Worm (Caenorhabditis elegans) whole organism, L2 larva: Measurements from ENCODE around the gene T19D2.13.

ENCODE experiments used
- R02D3.7 ChIP-seq: fragments of 150-350 bp; optimal IDR thresholded peaks from 2 replicates; lab custom pipeline; 2014; ENCODE audit warnings: missing biosample characterization, missing genetic modification characterization
- Y55F3AM.14 ChIP-seq: fragments of 200-800 bp; sonication (Bioruptor generic); optimal IDR thresholded peaks from 2 replicates; lab custom pipeline; 2018; ENCODE audit warnings: mild to moderate bottlenecking, missing genetic modification characterization, missing compliant biosample characterization
- alr-1 ChIP-seq: fragments of 150-350 bp; optimal IDR thresholded peaks from 2 replicates; lab custom pipeline; 2014; ENCODE audit warnings: missing biosample characterization, missing genetic modification characterization
- ama-1 ChIP-seq: fragments of 150-350 bp; optimal IDR thresholded peaks from 2 replicates; lab custom pipeline; 2018; ENCODE audit warnings: inconsistent platforms
- dmd-4 ChIP-seq: sonication (generic microtip); optimal IDR thresholded peaks from 2 replicates; lab custom pipeline; 2017; ENCODE audit warnings: missing biosample characterization, missing genetic modification characterization
- lin-13 ChIP-seq: fragments of 150-350 bp; optimal IDR thresholded peaks from 2 replicates; lab custom pipeline; 2014; ENCODE audit warnings: missing biosample characterization, missing genetic modification reagents, missing genetic modification characterization
- nhr-11 ChIP-seq: fragments of 150-350 bp; optimal IDR thresholded peaks from 2 replicates; lab custom pipeline; 2014; ENCODE audit warnings: missing biosample characterization, missing genetic modification characterization
- skn-1 ChIP-seq: sonication (generic microtip); optimal IDR thresholded peaks from 2 replicates; lab custom pipeline; 2017; ENCODE audit warnings: missing biosample characterization, missing genetic modification characterization
- sma-9 ChIP-seq, 2 experiments: fragments of 150-350 bp in 1 of 2; sonication (generic microtip) in 1 of 2; optimal IDR thresholded peaks; 2 replicates each; lab custom pipeline; 2014 to 2016; ENCODE audit warnings: missing genetic modification characterization in 2 of 2, mild to moderate bottlenecking in 1 of 2, missing biosample characterization in 1 of 2, missing compliant biosample characterization in 1 of 2, missing genetic modification reagents in 1 of 2, moderate library complexity in 1 of 2
- snpc-4 ChIP-seq: fragments of 150-350 bp; optimal IDR thresholded peaks from 2 replicates; lab custom pipeline; 2014; ENCODE audit warnings: missing biosample characterization, missing genetic modification characterization
- zag-1 ChIP-seq: fragments of 150-350 bp; optimal IDR thresholded peaks from 2 replicates; lab custom pipeline; 2014; ENCODE audit warnings: missing biosample characterization, missing genetic modification characterization
- ztf-11 ChIP-seq: sonication (generic microtip); optimal IDR thresholded peaks from 2 replicates; lab custom pipeline; 2017; ENCODE audit warnings: missing biosample characterization, missing genetic modification characterization

- no peak for TF ChIP-seq ama-1 (lab: Kevin White, UChicago)
- TF ChIP-seq sma-9 (GFP tag; optimal IDR thresholded peaks at IDR 0.05; lab: Kevin White, UChicago) = no peak
- no peak for TF ChIP-seq sma-9 (tag; optimal IDR thresholded peaks at IDR 0.05; lab: Kevin White, UChicago)
- no peak for TF ChIP-seq zag-1 (tag; lab: Kevin White, UChicago)
- TF ChIP-seq nhr-11 (tag; lab: Kevin White, UChicago) = no peak
- no peak for TF ChIP-seq dmd-4 (tag; lab: Kevin White, UChicago)
- TF ChIP-seq skn-1 (tag; lab: Kevin White, UChicago) = no peak
- TF ChIP-seq ztf-11 (tag; lab: Kevin White, UChicago) = no peak
- no peak for TF ChIP-seq snpc-4
- no peak for TF ChIP-seq lin-13 (GFP tag; lab: Kevin White, UChicago)
- no peak for TF ChIP-seq alr-1
- TF ChIP-seq Y55F3AM.14 = no peak
- no peak for TF ChIP-seq R02D3.7 (tag; lab: Kevin White, UChicago)
Observed at ce11 chrX:3949763-3950162, 7.6 kb upstream of the T19D2.13 start.
